Fruit fly (Drosophila melanogaster): ENCODE data around the gene Hira.

Hira gene

DNA sequence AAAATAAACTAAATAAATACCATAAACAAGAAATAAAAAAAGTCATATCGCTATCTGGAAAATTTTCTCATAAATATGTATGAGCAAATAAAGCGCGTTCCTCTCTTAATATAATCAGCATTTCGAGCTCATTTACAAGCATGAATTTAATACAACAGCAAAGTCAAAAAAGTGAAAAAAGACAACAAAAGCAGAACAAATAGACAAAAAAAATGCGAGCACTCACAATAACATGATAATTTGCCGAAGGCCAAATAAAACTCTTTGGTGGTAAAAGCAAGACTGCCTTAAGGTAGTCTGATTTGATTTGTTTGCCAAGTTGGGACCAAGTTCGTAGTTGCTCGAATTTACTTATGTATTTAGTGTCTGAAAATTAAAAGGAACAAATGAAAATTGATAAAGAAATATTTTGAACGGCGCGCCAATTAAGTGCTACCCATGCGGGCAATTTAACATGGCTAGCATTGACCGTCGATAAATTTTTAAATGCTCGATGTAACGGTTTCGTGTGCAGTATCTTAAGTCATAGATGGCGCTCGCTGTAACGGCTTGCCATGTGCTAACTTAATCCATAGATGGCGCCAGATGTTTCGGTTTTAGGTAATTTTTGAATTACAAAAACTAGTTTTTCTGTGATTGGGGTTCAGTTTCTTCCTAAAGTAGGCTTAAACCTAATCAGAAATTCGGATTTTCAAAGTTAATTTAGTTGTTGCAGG, 11.3 kb upstream of the Hira start (continued):
- no peak for TF ChIP-seq CG12769 (tag; optimal IDR thresholded peaks at IDR 0.05)
- TF ChIP-seq CG14965 (GFP tag; optimal IDR thresholded peaks at IDR 0.05; ENCODE audit: borderline replicate concordance): no peak
- TF ChIP-seq unc-4 (GFP tag; IDR thresholded peaks at IDR 0.05; ENCODE audit: partially characterized antibody): peak; percentile 49; the same call in 1 of the 2 replicates
- TF ChIP-seq Deaf1 (tag; optimal IDR thresholded peaks at IDR 0.05): no peak
- TF ChIP-seq B-H1 (GFP tag; IDR thresholded peaks at IDR 0.05): no peak
- no peak for TF ChIP-seq TFAM (GFP tag; optimal IDR thresholded peaks at IDR 0.05)
- TF ChIP-seq bigmax (GFP tag; optimal IDR thresholded peaks at IDR 0.05): no peak
- peak; percentile 22; the same call in 1 of the 2 replicates for TF ChIP-seq Drgx (GFP tag; IDR thresholded peaks at IDR 0.05)
- peak; percentile 58 for TF ChIP-seq trem (tag; optimal IDR thresholded peaks at IDR 0.05)
- TF ChIP-seq dmrt11E (tag; optimal IDR thresholded peaks at IDR 0.05): no peak
- no peak for TF ChIP-seq CG10274 (GFP tag; optimal IDR thresholded peaks at IDR 0.05)
- no peak for TF ChIP-seq CG34422 (GFP tag; IDR thresholded peaks at IDR 0.05)
- no peak for TF ChIP-seq C15 (GFP tag; IDR thresholded peaks at IDR 0.05)
- TF ChIP-seq al (GFP tag; IDR thresholded peaks at IDR 0.05): no peak
- TF ChIP-seq CG8765 (GFP tag; IDR thresholded peaks at IDR 0.05): no peak
- peak; percentile 71 for TF ChIP-seq Xbp1 (GFP tag; optimal IDR thresholded peaks at IDR 0.05)
- no peak for TF ChIP-seq z (GFP tag; IDR thresholded peaks at IDR 0.05)
- 0 out of 3 replicates have a peak, but pooled peaks have one; percentile 12 for TF ChIP-seq HLH4C (GFP tag; IDR thresholded peaks at IDR 0.05; ENCODE audit: partially characterized antibody)
- TF ChIP-seq CG17186 (GFP tag; optimal IDR thresholded peaks at IDR 0.05): no peak
- TF ChIP-seq CG4707 (GFP tag; optimal IDR thresholded peaks at IDR 0.05): no peak
- TF ChIP-seq bsh (GFP tag; optimal IDR thresholded peaks at IDR 0.05): no peak
- no peak for TF ChIP-seq CG6813 (GFP tag; optimal IDR thresholded peaks at IDR 0.05)
- no peak for TF ChIP-seq CG11695 (GFP tag; IDR thresholded peaks at IDR 0.05)
- no peak for TF ChIP-seq en (GFP tag; optimal IDR thresholded peaks at IDR 0.05)
- peak; percentile 55; the same call in 1 of the 2 replicates for TF ChIP-seq onecut (GFP tag; IDR thresholded peaks at IDR 0.05)
- peak; percentile 43 for TF ChIP-seq CG3163 (GFP tag; optimal IDR thresholded peaks at IDR 0.05)
- no peak for TF ChIP-seq corto (GFP tag; optimal IDR thresholded peaks at IDR 0.05)
- TF ChIP-seq CG30403 (GFP tag; optimal IDR thresholded peaks at IDR 0.05): peak; percentile 55
- TF ChIP-seq croc (GFP tag; conservative IDR thresholded peaks at IDR 0.05): no peak
- no peak for TF ChIP-seq gem (tag; optimal IDR thresholded peaks at IDR 0.05)
- peak; percentile 6 for TF ChIP-seq CG12299 (tag; optimal IDR thresholded peaks at IDR 0.05)
- no peak for TF ChIP-seq CG12391 (tag; optimal IDR thresholded peaks at IDR 0.05)
- 0 out of 3 replicates have a peak, but pooled peaks have one; percentile 7 for TF ChIP-seq Dbx (GFP tag; IDR thresholded peaks at IDR 0.05)
- no peak for TF ChIP-seq gcm2 (GFP tag; optimal IDR thresholded peaks at IDR 0.05)
- no peak for TF ChIP-seq dan (GFP tag; IDR thresholded peaks at IDR 0.05)
- no peak for TF ChIP-seq CG17568 (GFP tag; optimal IDR thresholded peaks at IDR 0.05)
- TF ChIP-seq CG10321 (GFP tag; IDR thresholded peaks at IDR 0.05): no peak
- TF ChIP-seq fd102C (GFP tag; optimal IDR thresholded peaks at IDR 0.05): no peak
- TF ChIP-seq jumu (GFP tag; optimal IDR thresholded peaks at IDR 0.05): no peak
- no peak for TF ChIP-seq Usf (GFP tag; optimal IDR thresholded peaks at IDR 0.05)
- peak; percentile 9 for TF ChIP-seq mam (GFP tag; optimal IDR thresholded peaks at IDR 0.05)
- no peak for TF ChIP-seq scrt (GFP tag; optimal IDR thresholded peaks at IDR 0.05)
- no peak for TF ChIP-seq rib (GFP tag; IDR thresholded peaks at IDR 0.05)
- peak; percentile 44 for TF ChIP-seq Chrac-16 (GFP tag; optimal IDR thresholded peaks at IDR 0.05)
- TF ChIP-seq NK7.1 (GFP tag; optimal IDR thresholded peaks at IDR 0.05): no peak
- no peak for TF ChIP-seq CG10654 (GFP tag; optimal IDR thresholded peaks at IDR 0.05)
- peak; percentile 77 for TF ChIP-seq CG1603 (tag; optimal IDR thresholded peaks at IDR 0.05)
- no peak for TF ChIP-seq Aef1 (GFP tag; IDR thresholded peaks at IDR 0.05)
- no peak for TF ChIP-seq wor (GFP tag; IDR thresholded peaks at IDR 0.05)
- no peak for TF ChIP-seq CG13775 (GFP tag; optimal IDR thresholded peaks at IDR 0.05)
